Worm (Caenorhabditis elegans): ENCODE measurements around the gene Y46H3D.8.

DNA sequence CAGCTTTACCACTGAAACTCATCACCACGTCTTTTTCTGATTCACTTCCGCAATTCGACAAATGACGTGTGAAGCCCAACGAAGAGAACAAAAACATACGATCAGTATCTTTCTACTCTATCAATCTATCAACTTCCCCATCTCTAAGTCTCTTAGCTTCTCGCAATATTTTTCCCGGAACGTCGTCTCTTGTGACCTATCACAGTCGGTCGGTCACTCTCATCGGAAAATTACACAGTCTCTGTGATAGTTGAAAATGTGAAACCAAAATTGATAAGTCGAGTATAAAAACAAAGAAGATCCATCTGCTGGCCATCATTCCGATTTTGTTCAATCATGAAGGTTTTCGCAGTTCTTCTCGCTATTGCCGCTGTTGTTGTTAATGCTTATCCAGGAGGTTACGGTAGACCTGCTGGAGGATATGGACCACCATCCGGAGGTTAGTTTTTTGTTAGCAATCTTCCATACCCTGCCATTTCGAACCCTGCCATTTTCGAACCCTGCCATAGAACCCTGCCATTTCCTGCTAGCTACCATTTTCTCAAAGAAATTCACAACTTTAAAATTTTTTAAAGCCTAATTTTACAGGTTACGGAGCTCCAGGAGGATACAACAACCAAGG, 37.1 kb downstream of the Y46H3D.8 start, which contains the start of gene F16B4.4:
- TF ChIP-seq elt-3 (tag; optimal IDR thresholded peaks at IDR 0.05) (no peak), ztf-11 (tag; optimal IDR thresholded peaks at IDR 0.05) (no peak), unc-39 (tag; optimal IDR thresholded peaks at IDR 0.05) (no peak)

Data from whole organism, L2 larva.